Fruit fly (Drosophila melanogaster) whole organism, embryonic: ENCODE results near the gene mRpL13.

Experiments used
- CG1024 ChIP-seq: fragments of 200-800 bp; sonication (Bioruptor generic); IDR thresholded peaks from 2 replicates; pipeline ENCODE4 v1.3.6; 2022; ENCODE audit warnings: missing biosample characterization, missing genetic modification characterization
- CG10654 ChIP-seq: fragments of 200-800 bp; sonication (Bioruptor generic); optimal IDR thresholded peaks from 2 replicates; lab custom pipeline; 2016; ENCODE audit warnings: missing biosample characterization, missing genetic modification characterization
- CG12155 ChIP-seq: fragments of 200-800 bp; sonication (Bioruptor generic); optimal IDR thresholded peaks from 3 replicates; lab custom pipeline; 2016; ENCODE audit warnings: missing biosample characterization, missing genetic modification characterization
- CG14050 ChIP-seq: fragments of 200-800 bp; sonication (Bioruptor generic); IDR thresholded peaks from 3 replicates; pipeline ENCODE4 v1.3.6; 2022; ENCODE audit warnings: missing biosample characterization, missing genetic modification characterization
- CG14710 ChIP-seq: fragments of 200-800 bp; sonication (Bioruptor generic); optimal IDR thresholded peaks from 3 replicates; lab custom pipeline; 2019; ENCODE audit warnings: missing biosample characterization, mild to moderate bottlenecking, missing genetic modification characterization, moderate library complexity
- CG15696 ChIP-seq: fragments of 200-800 bp; sonication (Bioruptor generic); optimal IDR thresholded peaks from 2 replicates; lab custom pipeline; 2019; ENCODE audit warnings: missing biosample characterization, mild to moderate bottlenecking, missing genetic modification characterization, moderate library complexity
- CG17568 ChIP-seq: fragments of 200-800 bp; sonication (Bioruptor generic); optimal IDR thresholded peaks from 2 replicates; lab custom pipeline; 2018; ENCODE audit warnings: missing biosample characterization, mild to moderate bottlenecking, missing genetic modification characterization, moderate library complexity
- CG17912 ChIP-seq: fragments of 200-800 bp; sonication (Bioruptor generic); optimal IDR thresholded peaks from 2 replicates; lab custom pipeline; 2018; ENCODE audit warnings: missing biosample characterization, mild to moderate bottlenecking, missing genetic modification characterization
- CG18764 ChIP-seq: fragments of 200-800 bp; sonication (Bioruptor generic); optimal IDR thresholded peaks from 3 replicates; lab custom pipeline; 2016; ENCODE audit warnings: missing biosample characterization, missing genetic modification characterization
- CG2678 ChIP-seq: fragments of 200-800 bp; sonication (Bioruptor generic); optimal IDR thresholded peaks from 3 replicates; lab custom pipeline; 2019; ENCODE audit warnings: missing biosample characterization, mild to moderate bottlenecking, missing genetic modification characterization, moderate library complexity
- CG2889 ChIP-seq: fragments of 200-800 bp; sonication (Bioruptor generic); IDR thresholded peaks from 3 replicates; pipeline ENCODE4 v1.3.6; 2022; ENCODE audit warnings: missing biosample characterization, missing genetic modification characterization
- CG31441 ChIP-seq: fragments of 200-800 bp; sonication (Bioruptor generic); IDR thresholded peaks from 2 replicates; pipeline ENCODE4 v1.3.6; 2022; ENCODE audit warnings: missing biosample characterization, missing genetic modification characterization
- CG3407 ChIP-seq: fragments of 200-800 bp; sonication (Bioruptor generic); optimal IDR thresholded peaks from 2 replicates; lab custom pipeline; 2018; ENCODE audit warnings: missing biosample characterization, mild to moderate bottlenecking, missing genetic modification characterization
- CG34422 ChIP-seq: fragments of 200-800 bp; sonication (Bioruptor generic); IDR thresholded peaks from 3 replicates; pipeline ENCODE4 v1.3.6; 2022; ENCODE audit warnings: missing biosample characterization, missing genetic modification characterization
- CG3995 ChIP-seq: fragments of 200-800 bp; sonication (Bioruptor generic); optimal IDR thresholded peaks from 3 replicates; lab custom pipeline; 2016; ENCODE audit warnings: missing biosample characterization, missing genetic modification characterization
- CG42726 ChIP-seq: fragments of 200-800 bp; sonication (Bioruptor generic); IDR thresholded peaks from 2 replicates; pipeline ENCODE4 v1.3.6; 2022; ENCODE audit warnings: missing biosample characterization, missing genetic modification characterization; ENCODE audit not compliant: partially characterized antibody
- CG6765 ChIP-seq: fragments of 200-800 bp; sonication (Bioruptor generic); optimal IDR thresholded peaks from 3 replicates; lab custom pipeline; 2017; ENCODE audit warnings: missing biosample characterization, mild to moderate bottlenecking, missing genetic modification characterization
- CG7987 ChIP-seq: fragments of 200-800 bp; sonication (Bioruptor generic); optimal IDR thresholded peaks from 2 replicates; lab custom pipeline; 2018; ENCODE audit warnings: missing biosample characterization, mild to moderate bottlenecking, missing genetic modification characterization, moderate library complexity
- CG8281 ChIP-seq: fragments of 200-800 bp; sonication (Bioruptor generic); optimal IDR thresholded peaks from 2 replicates; lab custom pipeline; 2018; ENCODE audit warnings: missing biosample characterization, mild to moderate bottlenecking, missing genetic modification characterization, moderate library complexity
- CkIIα-i1 ChIP-seq: fragments of 200-800 bp; sonication (Bioruptor generic); IDR thresholded peaks from 2 replicates; pipeline ENCODE4 v1.3.6; 2022; ENCODE audit warnings: missing biosample characterization, missing genetic modification characterization
- CoRest ChIP-seq: fragments of 200-800 bp; sonication (Bioruptor generic); optimal IDR thresholded peaks from 3 replicates; lab custom pipeline; 2018; ENCODE audit warnings: missing biosample characterization, mild to moderate bottlenecking, missing genetic modification characterization, moderate library complexity
- Deaf1 ChIP-seq: fragments of 200-800 bp; optimal IDR thresholded peaks from 3 replicates; lab custom pipeline; 2019; ENCODE audit warnings: missing biosample characterization, mild to moderate bottlenecking, missing genetic modification characterization, moderate library complexity
- Hr39 ChIP-seq: fragments of >200 bp; optimal IDR thresholded peaks from 2 replicates; lab custom pipeline; 2017
- Hr78 ChIP-seq, 2 experiments: fragments of 200-800 bp in 1 of 2; fragments of >200 bp in 1 of 2; sonication (Bioruptor generic) in 1 of 2; optimal IDR thresholded peaks; 2 replicates each; lab custom pipeline; 2017 to 2019; ENCODE audit warnings: missing biosample characterization in 2 of 2, missing genetic modification characterization in 2 of 2, mild to moderate bottlenecking in 1 of 2, moderate library complexity in 1 of 2
- Lhr ChIP-seq: fragments of 200-800 bp; sonication (Bioruptor generic); optimal IDR thresholded peaks from 3 replicates; lab custom pipeline; 2017; ENCODE audit warnings: mild to moderate bottlenecking, missing biosample characterization, missing genetic modification reagents, missing genetic modification characterization
- Mad ChIP-seq: fragments of 200-800 bp; sonication (Bioruptor generic); optimal IDR thresholded peaks from 2 replicates; lab custom pipeline; 2016; ENCODE audit warnings: missing biosample characterization, missing genetic modification characterization
- Neu2 ChIP-seq: fragments of 200-800 bp; sonication (Bioruptor generic); optimal IDR thresholded peaks from 3 replicates; lab custom pipeline; 2016; ENCODE audit warnings: missing biosample characterization, missing genetic modification characterization, borderline replicate concordance
- Nf-YB ChIP-seq: fragments of 200-800 bp; sonication (Bioruptor generic); optimal IDR thresholded peaks from 3 replicates; lab custom pipeline; 2019; ENCODE audit warnings: missing biosample characterization, mild to moderate bottlenecking, missing genetic modification characterization, moderate library complexity
- Sox102F ChIP-seq: fragments of 200-800 bp; sonication (Bioruptor generic); optimal IDR thresholded peaks from 2 replicates; lab custom pipeline; 2018; ENCODE audit warnings: missing biosample characterization, mild to moderate bottlenecking, missing genetic modification characterization, moderate library complexity
- Trl ChIP-seq, 3 experiments: fragments of >200 bp in 2 of 3; fragments of 200-800 bp in 1 of 3; sonication (Bioruptor generic) in 1 of 3; optimal IDR thresholded peaks; 2 replicates in 1 of 3; 3 replicates in 2 of 3; lab custom pipeline; 2016 to 2017; ENCODE audit warnings: missing biosample characterization in 1 of 3, missing genetic modification characterization in 1 of 3
- amos ChIP-seq: fragments of 200-800 bp; sonication (Bioruptor generic); IDR thresholded peaks from 2 replicates; pipeline ENCODE4 v1.3.6; 2022; ENCODE audit warnings: missing biosample characterization, missing genetic modification characterization; ENCODE audit not compliant: partially characterized antibody
- ato ChIP-seq: fragments of 200-800 bp; sonication (Bioruptor generic); IDR thresholded peaks from 2 replicates; pipeline ENCODE4 v1.3.6; 2022; ENCODE audit warnings: missing biosample characterization, missing genetic modification characterization; ENCODE audit not compliant: partially characterized antibody
- bigmax ChIP-seq: fragments of 200-800 bp; sonication (Bioruptor generic); optimal IDR thresholded peaks from 2 replicates; lab custom pipeline; 2018; ENCODE audit warnings: missing biosample characterization, mild to moderate bottlenecking, missing genetic modification characterization
- cad ChIP-seq: fragments of >200 bp; optimal IDR thresholded peaks from 2 replicates; lab custom pipeline; 2017; ENCODE audit warnings: missing biosample characterization, missing genetic modification characterization
- cas ChIP-seq: fragments of 200-800 bp; sonication (Bioruptor generic); IDR thresholded peaks from 2 replicates; pipeline ENCODE4 v1.3.6; 2022; ENCODE audit warnings: missing biosample characterization, missing genetic modification characterization
- crol ChIP-seq: fragments of 200-800 bp; sonication (Bioruptor generic); IDR thresholded peaks from 2 replicates; pipeline ENCODE4 v1.3.6; 2022; ENCODE audit warnings: missing biosample characterization, missing genetic modification characterization
- emc ChIP-seq: fragments of 200-800 bp; sonication (Bioruptor generic); optimal IDR thresholded peaks from 2 replicates; lab custom pipeline; 2016; ENCODE audit warnings: missing biosample characterization, missing genetic modification characterization
- gcm ChIP-seq: fragments of 200-800 bp; sonication (Bioruptor generic); optimal IDR thresholded peaks from 2 replicates; lab custom pipeline; 2019; ENCODE audit warnings: missing biosample characterization, mild to moderate bottlenecking, missing genetic modification characterization, moderate library complexity
- grn ChIP-seq: fragments of 200-800 bp; sonication (Bioruptor generic); optimal IDR thresholded peaks from 3 replicates; lab custom pipeline; 2017; ENCODE audit warnings: missing biosample characterization, missing genetic modification characterization
- knrl ChIP-seq: fragments of 200-800 bp; sonication (Bioruptor generic); IDR thresholded peaks from 3 replicates; pipeline ENCODE4 v1.3.6; 2022; ENCODE audit warnings: missing biosample characterization, missing genetic modification characterization; ENCODE audit not compliant: partially characterized antibody
- lilli ChIP-seq: fragments of 200-800 bp; sonication (Bioruptor generic); optimal IDR thresholded peaks from 3 replicates; lab custom pipeline; 2016; ENCODE audit warnings: missing biosample characterization, missing genetic modification characterization
- mld ChIP-seq: fragments of 200-800 bp; sonication (Bioruptor generic); IDR thresholded peaks from 3 replicates; pipeline ENCODE4 v1.3.6; 2022; ENCODE audit warnings: missing biosample characterization, missing genetic modification characterization; ENCODE audit not compliant: partially characterized antibody
- oc ChIP-seq: fragments of 200-800 bp; sonication (Bioruptor generic); optimal IDR thresholded peaks from 2 replicates; lab custom pipeline; 2018; ENCODE audit warnings: missing biosample characterization, mild to moderate bottlenecking, missing genetic modification characterization, moderate library complexity
- pnt ChIP-seq: fragments of 200-800 bp; sonication (Bioruptor generic); optimal IDR thresholded peaks from 3 replicates; lab custom pipeline; 2016; ENCODE audit warnings: missing biosample characterization, missing genetic modification characterization
- run ChIP-seq: fragments of 200-800 bp; sonication (Bioruptor generic); optimal IDR thresholded peaks from 3 replicates; lab custom pipeline; 2018; ENCODE audit warnings: missing biosample characterization, mild to moderate bottlenecking, missing genetic modification characterization
- sc ChIP-seq, 3 experiments: fragments of >200 bp in 2 of 3; fragments of 200-800 bp in 1 of 3; sonication (Bioruptor generic) in 1 of 3; optimal IDR thresholded peaks; 2 replicates in 2 of 3; 3 replicates in 1 of 3; lab custom pipeline; 2017; ENCODE audit warnings: mild to moderate bottlenecking in 1 of 3, missing biosample characterization in 1 of 3, missing genetic modification characterization in 1 of 3, missing genetic modification reagents in 1 of 3
- seq ChIP-seq: fragments of 200-800 bp; sonication (Bioruptor generic); IDR thresholded peaks from 2 replicates; pipeline ENCODE4 v1.3.6; 2022; ENCODE audit warnings: missing biosample characterization, missing genetic modification characterization
- tap ChIP-seq: fragments of 200-800 bp; optimal IDR thresholded peaks from 3 replicates; lab custom pipeline; 2019; ENCODE audit warnings: missing biosample characterization, mild to moderate bottlenecking, missing genetic modification characterization, moderate library complexity
- twi ChIP-seq: fragments of 200-800 bp; optimal IDR thresholded peaks from 2 replicates; lab custom pipeline; 2019; ENCODE audit warnings: missing biosample characterization, mild to moderate bottlenecking, missing genetic modification characterization, moderate library complexity
- usp ChIP-seq: fragments of >200 bp; optimal IDR thresholded peaks from 2 replicates; lab custom pipeline; 2017; ENCODE audit warnings: missing biosample characterization, missing genetic modification characterization
- wek ChIP-seq: fragments of 200-800 bp; sonication (Bioruptor generic); optimal IDR thresholded peaks from 3 replicates; lab custom pipeline; 2018; ENCODE audit warnings: missing biosample characterization, mild to moderate bottlenecking, missing genetic modification characterization, moderate library complexity

Gene mRpL13

DNA sequence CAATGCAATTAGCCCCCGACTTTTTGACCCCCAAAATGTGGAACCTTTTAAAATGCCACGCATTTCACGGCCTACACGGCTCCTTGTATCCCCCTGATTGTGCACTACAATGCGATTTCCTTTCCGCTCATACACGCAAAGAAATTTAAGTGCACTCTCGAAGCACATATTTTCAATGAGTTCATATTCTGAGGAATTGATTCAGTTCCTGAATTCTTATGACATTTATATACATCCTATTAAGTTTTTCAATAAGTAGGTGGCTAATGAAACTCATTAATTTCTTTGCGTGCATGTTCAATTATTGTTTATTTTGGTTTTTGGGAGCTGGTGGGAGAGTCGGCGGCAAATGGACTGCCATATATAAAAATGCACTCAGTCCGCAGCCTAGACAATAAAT, 40.2 kb upstream of the mRpL13 start (continued):
- TF ChIP-seq CG34422 (peak; percentile 65; the same call in 2 of the 3 replicates), Hr39 (lab: Kevin White, UChicago) (no peak), CG2889 (GFP tag; lab: Robert Waterston, UW) (no peak), CG1024 (GFP tag; lab: Robert Waterston, UW) (peak; percentile 70), wek (no peak), CG18764 (GFP tag; lab: Kevin White, UChicago) (peak; percentile 60), pnt (GFP tag; lab: Kevin White, UChicago) (peak; percentile 67), Lhr (GFP tag; lab: Kevin White, UChicago) (peak; percentile 56), CG3995 (GFP tag; lab: Kevin White, UChicago) (no peak), CG15696 (tag; lab: Kevin White, UChicago) (peak; percentile 53), CG42726 (no peak), CG17912 (no peak), CG6765 (GFP tag; lab: Kevin White, UChicago) (no peak), emc (GFP tag; lab: Kevin White, UChicago) (no peak), Deaf1 (tag; lab: Kevin White, UChicago) (peak; percentile 14), CG17568 (peak; percentile 55), CG2678 (tag; lab: Kevin White, UChicago) (peak; percentile 73), sc (optimal IDR thresholded peaks at IDR 0.05; lab: Kevin White, UChicago) (no peak), sc (GFP tag; optimal IDR thresholded peaks at IDR 0.05; lab: Kevin White, UChicago) (peak; percentile 82), Sox102F (GFP tag; lab: Kevin White, UChicago) (peak; percentile 85), cad (no peak), mld (no peak), Trl (optimal IDR thresholded peaks at IDR 0.05; lab: Kevin White, UChicago) (no peak), Trl (GFP tag; optimal IDR thresholded peaks at IDR 0.05; lab: Kevin White, UChicago) (peak; percentile 50), CoRest (tag; lab: Kevin White, UChicago) (peak; percentile 72), run (tag; lab: Kevin White, UChicago) (no peak), CG12155 (peak; percentile 45), CG10654 (GFP tag; lab: Kevin White, UChicago) (peak; percentile 68), seq (GFP tag; lab: Robert Waterston, UW) (no peak), Mad (peak; percentile 31), CG7987 (GFP tag; lab: Kevin White, UChicago) (no peak)

dm6 chr2L:18897992-18898391, 38.9 kb upstream of the mRpL13 start:
- TF ChIP-seq Nf-YB (GFP tag; lab: Kevin White, UChicago) (no peak), CG14050 (GFP tag; lab: Robert Waterston, UW) (no peak), CG14710 (tag; lab: Kevin White, UChicago) (no peak), CG8281 (tag; lab: Kevin White, UChicago) (peak; percentile 99), gcm (GFP tag; lab: Kevin White, UChicago) (no peak), grn (peak; percentile 87), CG3407 (no peak), crol (GFP tag; lab: Robert Waterston, UW) (peak; percentile 10; the same call in 1 of the 2 replicates), twi (tag; lab: Kevin White, UChicago) (no peak), CG31441 (GFP tag; lab: Robert Waterston, UW) (no peak), tap (tag; lab: Kevin White, UChicago) (no peak), Hr78 (GFP tag; optimal IDR thresholded peaks at IDR 0.05; lab: Kevin White, UChicago) (peak in 1 of 2 experiments; percentile 33), usp (no peak), ato (GFP tag; lab: Robert Waterston, UW) (no peak), oc (tag; lab: Kevin White, UChicago) (peak; percentile 46), knrl (GFP tag; lab: Robert Waterston, UW) (no peak), Neu2 (GFP tag; lab: Kevin White, UChicago) (no peak), cas (no peak), amos (no peak), CkIIα-i1 (GFP tag; lab: Robert Waterston, UW) (no peak), lilli (no peak), bigmax (GFP tag; lab: Kevin White, UChicago) (no peak)
